Fruit fly (Drosophila melanogaster): Measurements from ENCODE around the gene GatA.
A peak's percentile ranks its signal among the peaks of the same experiment; 100 is the strongest.

Gene GatA

dm6 chr3R:18993159-18993558, 35.5 kb downstream of the GatA start:
- TF ChIP-seq CG12659 (GFP tag; optimal IDR thresholded peaks at IDR 0.05) (no peak), sr (GFP tag; IDR thresholded peaks at IDR 0.05) (peak; percentile 65; the same call in 2 of the 3 replicates), Blimp-1 (GFP tag; optimal IDR thresholded peaks at IDR 0.05) (peak; percentile 53), CG13424 (tag; optimal IDR thresholded peaks at IDR 0.05) (no peak), CG8944 (GFP tag; optimal IDR thresholded peaks at IDR 0.05) (no peak), Pdp1 (GFP tag; optimal IDR thresholded peaks at IDR 0.05) (peak in 1 of 2 experiments; percentile 51), CG8281 (tag; optimal IDR thresholded peaks at IDR 0.05) (peak; percentile 81), kni (GFP tag; optimal IDR thresholded peaks at IDR 0.05) (peak; percentile 59), oc (tag; optimal IDR thresholded peaks at IDR 0.05) (peak; percentile 8), abd-A (tag; optimal IDR thresholded peaks at IDR 0.05) (peak; percentile 43), Opbp (GFP tag; IDR thresholded peaks at IDR 0.05; ENCODE audit: partially characterized antibody) (0 out of 3 replicates have a peak, but pooled peaks have one; percentile 14), CG1024 (GFP tag; IDR thresholded peaks at IDR 0.05) (no peak), Trl (optimal IDR thresholded peaks at IDR 0.05) (no peak), Trl (GFP tag; optimal IDR thresholded peaks at IDR 0.05) (no peak)

- no peak for TF ChIP-seq pb (GFP tag; optimal IDR thresholded peaks at IDR 0.05)
- TF ChIP-seq CG31365 (tag; optimal IDR thresholded peaks at IDR 0.05): no peak
- peak; percentile 3 for TF ChIP-seq CG12769 (tag; optimal IDR thresholded peaks at IDR 0.05)
- TF ChIP-seq CG18764 (GFP tag; optimal IDR thresholded peaks at IDR 0.05): no peak
- peak; percentile 15 for TF ChIP-seq salm (tag; optimal IDR thresholded peaks at IDR 0.05)
- peak in 1 of 2 experiments; percentile 86 for TF ChIP-seq Pdp1 (GFP tag; optimal IDR thresholded peaks at IDR 0.05)
- peak; percentile 35 for TF ChIP-seq lab (GFP tag; optimal IDR thresholded peaks at IDR 0.05)
- TF ChIP-seq CG6791 (GFP tag; IDR thresholded peaks at IDR 0.05; ENCODE audit: partially characterized antibody): no peak
- TF ChIP-seq grn (GFP tag; optimal IDR thresholded peaks at IDR 0.05): peak; percentile 58
- peak; percentile 2 for TF ChIP-seq caup (GFP tag; optimal IDR thresholded peaks at IDR 0.05; ENCODE audit: severe bottlenecking)
- peak; percentile 19 for TF ChIP-seq Med (GFP tag)
- TF ChIP-seq CG4424 (GFP tag; optimal IDR thresholded peaks at IDR 0.05): no peak
- TF ChIP-seq pan (optimal IDR thresholded peaks at IDR 0.05): no peak
- TF ChIP-seq pan (GFP tag; optimal IDR thresholded peaks at IDR 0.05 in 1 of 2, IDR thresholded peaks at IDR 0.05 in 1 of 2): no peak
- TF ChIP-seq CoRest (tag; optimal IDR thresholded peaks at IDR 0.05): no peak
- no peak for TF ChIP-seq CG3407 (GFP tag; optimal IDR thresholded peaks at IDR 0.05)
- peak; percentile 66 for TF ChIP-seq sug (tag; optimal IDR thresholded peaks at IDR 0.05)
- TF ChIP-seq so (GFP tag; IDR thresholded peaks at IDR 0.05): peak; percentile 51; the same call in 1 of the 3 replicates
- TF ChIP-seq tgo (GFP tag; IDR thresholded peaks at IDR 0.05): no peak
- peak; percentile 89 for TF ChIP-seq mirr (GFP tag; optimal IDR thresholded peaks at IDR 0.05)
- TF ChIP-seq Hmx (GFP tag; optimal IDR thresholded peaks at IDR 0.05): no peak
- TF ChIP-seq CG30431 (GFP tag; optimal IDR thresholded peaks at IDR 0.05): no peak
- no peak for TF ChIP-seq CG10543 (GFP tag; optimal IDR thresholded peaks at IDR 0.05)
- no peak for TF ChIP-seq pfk (GFP tag; optimal IDR thresholded peaks at IDR 0.05)
- peak; percentile 21 for TF ChIP-seq CG8281 (tag; optimal IDR thresholded peaks at IDR 0.05)
- TF ChIP-seq sd (tag; optimal IDR thresholded peaks at IDR 0.05): peak; percentile 76
- TF ChIP-seq ci (GFP tag; IDR thresholded peaks at IDR 0.05): no peak
- peak; percentile 44 for TF ChIP-seq exex (tag; optimal IDR thresholded peaks at IDR 0.05)
- no peak for TF ChIP-seq abd-A (tag; optimal IDR thresholded peaks at IDR 0.05)
- no peak for TF ChIP-seq CG17359 (tag; optimal IDR thresholded peaks at IDR 0.05)
Measured at dm6 chr3R:18991721-18992120, 36.9 kb downstream of the GatA start.
